Worm (Caenorhabditis elegans) whole organism, L3 larva: ENCODE measurements around the gene pals-18.

Experiments used
- ceh-82 ChIP-seq: fragments of 150-350 bp; optimal IDR thresholded peaks from 2 replicates; lab custom pipeline; 2014; ENCODE audit warnings: missing biosample characterization, missing genetic modification characterization
- ceh-9 ChIP-seq: sonication (generic microtip); optimal IDR thresholded peaks from 2 replicates; lab custom pipeline; 2018; ENCODE audit warnings: missing biosample characterization, missing genetic modification characterization
- daf-12 ChIP-seq: fragments of 150-350 bp; optimal IDR thresholded peaks from 2 replicates; lab custom pipeline; 2014; ENCODE audit warnings: missing biosample characterization, missing genetic modification reagents, missing genetic modification characterization
- elt-1 ChIP-seq: fragments of 150-350 bp; optimal IDR thresholded peaks from 2 replicates; lab custom pipeline; 2014; ENCODE audit warnings: missing biosample characterization, missing genetic modification characterization
- fos-1 ChIP-seq: fragments of 150-350 bp; optimal IDR thresholded peaks from 2 replicates; lab custom pipeline; 2014; ENCODE audit warnings: missing biosample characterization, missing genetic modification characterization
- nhr-77 ChIP-seq: fragments of 150-350 bp; optimal IDR thresholded peaks from 2 replicates; lab custom pipeline; 2014; ENCODE audit warnings: missing biosample characterization, missing genetic modification characterization
- pha-4 ChIP-seq: fragments of 150-350 bp; optimal IDR thresholded peaks from 2 replicates; lab custom pipeline; 2014; ENCODE audit warnings: missing biosample characterization, missing genetic modification reagents, missing genetic modification characterization
- pqm-1 ChIP-seq: fragments of 150-350 bp; optimal IDR thresholded peaks from 2 replicates; lab custom pipeline; 2017; ENCODE audit warnings: missing biosample characterization, missing genetic modification characterization, inconsistent platforms
- unc-62 ChIP-seq: fragments of 150-350 bp; sonication (generic microtip); optimal IDR thresholded peaks from 4 replicates; lab custom pipeline; 2014; ENCODE audit warnings: missing biosample characterization, missing genetic modification reagents, missing genetic modification characterization
- zag-1 ChIP-seq: fragments of 150-350 bp; optimal IDR thresholded peaks from 2 replicates; lab custom pipeline; 2014; ENCODE audit warnings: missing biosample characterization, missing genetic modification characterization

- TF ChIP-seq nhr-77 (tag; lab: Kevin White, UChicago) = no peak
- no peak for TF ChIP-seq ceh-9
- TF ChIP-seq daf-12 (tag; lab: Kevin White, UChicago) = no peak
- no peak for TF ChIP-seq elt-1 (tag; lab: Kevin White, UChicago)
- TF ChIP-seq pqm-1 = peak; percentile 16
- no peak for TF ChIP-seq unc-62
- no peak for TF ChIP-seq fos-1 (tag; lab: Kevin White, UChicago)
- TF ChIP-seq pha-4 = no peak
- no peak for TF ChIP-seq ceh-82 (tag; lab: Kevin White, UChicago)
- no peak for TF ChIP-seq zag-1 (tag; lab: Kevin White, UChicago)
These were observed 14.7 kb upstream of the pals-18 start, which contains the start of gene pals-20 for ce11 chrIII:1388274-1389058.
